Worm (Caenorhabditis elegans): ENCODE measurements around the gene C48B4.8.
A peak's percentile ranks its signal among the peaks of the same experiment; 100 is the strongest.

C48B4.8 gene

DNA sequence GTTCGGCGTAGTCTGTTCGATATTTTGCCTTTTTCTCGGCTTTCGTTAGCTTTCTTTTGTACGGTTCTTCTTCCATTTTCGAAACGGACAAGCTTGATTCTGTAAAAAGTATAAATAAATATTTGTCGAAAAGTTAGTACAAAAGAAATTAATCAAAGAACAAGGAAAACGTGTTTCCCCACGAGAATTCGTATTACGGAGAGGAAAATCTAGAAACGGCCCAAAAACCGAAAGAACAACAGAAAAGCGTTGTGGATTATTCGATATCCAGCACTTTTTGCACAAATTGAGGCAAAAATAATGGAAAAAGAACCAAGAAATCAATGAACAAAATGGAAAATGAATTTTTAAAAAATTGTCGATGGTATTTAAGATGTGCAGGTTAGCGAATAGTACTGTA lies 18.8 kb downstream of the C48B4.8 start, which contains the start of gene mut-7:
mut-7 (minus strand) TSS at position 101 of the 400 bp plus-strand sequence.
- TF ChIP-seq ztf-26 (tag; optimal IDR thresholded peaks at IDR 0.05) (no peak), madf-6 (GFP tag; IDR thresholded peaks at IDR 0.05) (peak; percentile 37; the same call in 1 of the 2 replicates), lsy-27 (tag; optimal IDR thresholded peaks at IDR 0.05; ENCODE audit: borderline replicate concordance, insufficient read depth) (no peak), ceh-40 (GFP tag; IDR thresholded peaks at IDR 0.05) (no peak)

DNA sequence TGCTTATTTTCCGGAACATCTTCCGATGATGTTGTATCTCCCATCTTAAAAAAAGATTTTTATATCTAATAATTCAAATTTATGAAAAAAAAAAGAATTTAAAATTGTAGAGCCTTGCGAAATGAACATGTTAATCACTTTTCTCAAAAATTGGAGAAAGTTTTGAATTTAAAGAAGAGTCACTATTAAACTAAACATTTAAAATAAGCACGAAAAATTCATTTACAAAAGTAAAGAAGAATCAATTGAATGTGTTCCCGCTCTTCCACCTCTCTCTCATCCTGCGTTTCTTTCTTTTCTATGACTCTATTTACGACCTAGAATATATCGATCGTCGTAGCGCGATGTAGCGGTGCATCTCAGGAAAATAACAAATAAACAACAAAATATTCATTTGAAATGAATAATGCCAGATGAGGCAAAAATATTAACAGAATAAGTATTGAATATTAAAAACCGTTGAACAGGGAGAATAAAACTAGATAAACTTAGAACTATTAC lies 22.4 kb downstream of the C48B4.8 start, which contains the start of gene ZK1098.3:
ZK1098.3 (minus strand) TSS at position 51 of the 501 bp plus-strand sequence.
- peak; percentile 2 for TF ChIP-seq attf-5 (GFP tag; optimal IDR thresholded peaks at IDR 0.05)
- TF ChIP-seq hlh-12 (tag; optimal IDR thresholded peaks at IDR 0.05) = no peak
- TF ChIP-seq tbx-9 (tag; optimal IDR thresholded peaks at IDR 0.05; ENCODE audit: borderline replicate concordance) = no peak
- no peak for TF ChIP-seq unc-130 (GFP tag; optimal IDR thresholded peaks at IDR 0.05)
- TF ChIP-seq hmg-1.2 (GFP tag; IDR thresholded peaks at IDR 0.05) = peak; percentile 27; the same call in 1 of the 2 replicates

DNA sequence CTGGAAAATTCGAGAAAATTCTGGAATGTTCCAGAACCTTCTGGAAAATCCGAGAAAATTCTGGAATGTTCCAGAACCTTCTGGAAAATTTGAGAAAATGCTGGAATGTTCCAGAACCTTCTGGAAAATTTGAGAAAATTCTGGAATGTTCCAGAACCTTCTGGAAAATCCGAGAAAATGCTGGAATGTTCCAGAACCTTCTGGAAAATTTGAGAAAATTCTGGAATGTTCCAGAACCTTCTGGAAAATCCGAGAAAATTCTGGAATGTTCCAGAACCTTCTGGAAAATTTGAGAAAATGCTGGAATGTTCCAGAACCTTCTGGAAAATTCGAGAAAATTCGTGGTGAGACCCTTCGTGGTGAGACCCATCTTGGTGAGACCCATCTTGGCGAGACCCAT lies 26.9 kb downstream of the C48B4.8 start:
- peak; percentile 96 for TF ChIP-seq hsf-1 (GFP tag; IDR thresholded peaks at IDR 0.05)
- TF ChIP-seq pbrm-1 (GFP tag; IDR thresholded peaks at IDR 0.05) = peak; percentile 17; the same call in 1 of the 2 replicates
- TF ChIP-seq egrh-3 (GFP tag; IDR thresholded peaks at IDR 0.05) = 0 out of 2 replicates have a peak, but pooled peaks have one; percentile 27
- 0 out of 2 replicates have a peak, but pooled peaks have one; percentile 29 for TF ChIP-seq dox-1 (GFP tag; IDR thresholded peaks at IDR 0.05)
- TF ChIP-seq madf-6 (GFP tag; IDR thresholded peaks at IDR 0.05) = peak; percentile 19; the same call in 1 of the 2 replicates
- TF ChIP-seq F33H1.4 (GFP tag; IDR thresholded peaks at IDR 0.05) = peak; percentile 52

DNA sequence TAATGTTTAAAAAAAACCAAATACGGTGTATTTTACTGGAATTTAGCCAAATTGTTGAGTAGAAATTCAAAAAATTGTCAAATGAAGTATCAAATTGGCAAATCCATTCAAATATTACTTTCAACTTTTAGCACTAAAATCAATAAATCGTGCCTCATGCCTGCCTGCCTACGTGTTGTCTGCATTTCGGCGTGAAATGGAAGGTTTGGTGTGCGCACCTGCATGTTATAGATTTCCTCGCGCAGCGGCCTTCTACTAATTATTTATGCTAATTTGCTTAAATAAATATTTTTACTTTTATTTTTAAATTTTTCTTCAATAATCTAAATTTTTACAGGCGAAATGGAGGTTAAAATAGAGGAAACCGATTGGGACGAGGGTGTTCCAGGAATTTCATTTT lies 32.2 kb downstream of the C48B4.8 start, which contains the start of gene ZK1098.2:
ZK1098.2 (plus strand) TSS at position 336 of the 400 bp plus-strand sequence.
- TF ChIP-seq egl-44 (GFP tag; IDR thresholded peaks at IDR 0.05) = 0 out of 2 replicates have a peak, but pooled peaks have one; percentile 13
- TF ChIP-seq T07F8.4 (tag; optimal IDR thresholded peaks at IDR 0.05) = no peak
- TF ChIP-seq attf-5 (GFP tag; optimal IDR thresholded peaks at IDR 0.05) = peak; percentile 61
- peak; percentile 64 for TF ChIP-seq F23B12.7 (tag; optimal IDR thresholded peaks at IDR 0.05; ENCODE audit: insufficient read depth)
- peak; percentile 77 to 92 for TF ChIP-seq let-607 (tag; optimal IDR thresholded peaks at IDR 0.05)
- TF ChIP-seq tlf-1 (GFP tag; optimal IDR thresholded peaks at IDR 0.05) = no peak
- peak; percentile 20 for TF ChIP-seq ztf-18 (tag; optimal IDR thresholded peaks at IDR 0.05)
- peak in 1 of 3 experiments; percentile 49 for TF ChIP-seq lin-35 (GFP tag; optimal IDR thresholded peaks at IDR 0.05)
- no peak for TF ChIP-seq unc-130 (GFP tag; optimal IDR thresholded peaks at IDR 0.05)

DNA sequence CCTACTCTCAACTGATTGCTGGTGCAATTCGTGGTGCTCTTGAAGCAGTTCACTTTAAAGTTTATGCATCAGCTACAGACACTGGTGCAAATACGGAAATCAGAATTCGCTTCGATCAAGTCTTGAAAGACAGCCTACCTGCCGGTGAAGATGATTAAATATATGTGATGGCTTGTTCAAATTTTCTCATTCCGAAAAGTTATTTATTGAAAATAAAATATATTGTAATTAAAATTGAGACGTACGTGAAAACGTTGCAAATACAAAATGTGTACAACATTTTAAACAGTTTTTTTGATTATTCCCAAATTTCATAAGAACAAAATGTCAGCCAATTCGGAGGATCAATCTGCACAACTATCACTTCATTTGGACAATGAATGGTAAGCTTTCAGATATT lies 34.2 kb downstream of the C48B4.8 start, which contains the start of gene ZK1098.6:
ZK1098.6 (plus strand) TSS at position 301 of the 400 bp plus-strand sequence.
- TF ChIP-seq madf-10 (tag; optimal IDR thresholded peaks at IDR 0.05) (no peak), Y53F4B.3 (GFP tag; IDR thresholded peaks at IDR 0.05) (no peak), snpc-3.4 (tag; optimal IDR thresholded peaks at IDR 0.05) (no peak), pha-4 (tag; optimal IDR thresholded peaks at IDR 0.05) (no peak), ztf-3 (GFP tag; optimal IDR thresholded peaks at IDR 0.05) (no peak), ceh-91 (GFP tag; IDR thresholded peaks at IDR 0.05) (no peak), somi-1 (GFP tag; optimal IDR thresholded peaks at IDR 0.05) (no peak), let-607 (tag; optimal IDR thresholded peaks at IDR 0.05) (no peak), C06A6.2 (GFP tag; conservative IDR thresholded peaks at IDR 0.05) (no peak), snpc-1.1 (tag; optimal IDR thresholded peaks at IDR 0.05; ENCODE audit: insufficient read depth) (no peak), madf-8 (GFP tag; conservative IDR thresholded peaks at IDR 0.05) (no peak), cebp-2 (GFP tag; IDR thresholded peaks at IDR 0.05) (no peak), pbrm-1 (GFP tag; IDR thresholded peaks at IDR 0.05) (no peak)
